Fruit fly (Drosophila melanogaster) whole organism, embryonic: ENCODE data around the gene CG7365.

ENCODE experiments used
- Abd-B ChIP-seq: fragments of 200-800 bp; sonication (Bioruptor generic); optimal IDR thresholded peaks from 2 replicates; lab custom pipeline; 2018; ENCODE audit warnings: missing biosample characterization, mild to moderate bottlenecking, missing genetic modification characterization, moderate library complexity
- Ada2b ChIP-seq: fragments of 200-800 bp; sonication (Bioruptor generic); IDR thresholded peaks from 2 replicates; pipeline ENCODE4 v1.3.6; 2022; ENCODE audit warnings: missing biosample characterization, missing genetic modification characterization
- Aef1 ChIP-seq: fragments of 200-800 bp; sonication (Bioruptor generic); IDR thresholded peaks from 3 replicates; pipeline ENCODE4 v1.3.6; 2022; ENCODE audit warnings: missing biosample characterization, missing genetic modification characterization
- Atf3 ChIP-seq: fragments of 200-800 bp; sonication (Bioruptor generic); optimal IDR thresholded peaks from 3 replicates; lab custom pipeline; 2016; ENCODE audit warnings: missing biosample characterization, missing genetic modification characterization
- BEAF-32 ChIP-seq: fragments of 200-800 bp; sonication (Bioruptor generic); optimal IDR thresholded peaks from 3 replicates; lab custom pipeline; 2017; ENCODE audit warnings: missing biosample characterization, missing genetic modification characterization, mild to moderate bottlenecking, moderate library complexity, missing genetic modification reagents
- C15 ChIP-seq: fragments of 200-800 bp; sonication (Bioruptor generic); IDR thresholded peaks from 3 replicates; pipeline ENCODE4 v1.3.6; 2022; ENCODE audit warnings: missing biosample characterization, missing genetic modification characterization
- CG10959 ChIP-seq: fragments of 200-800 bp; sonication (Bioruptor generic); IDR thresholded peaks from 2 replicates; pipeline ENCODE4 v1.3.6; 2022; ENCODE audit warnings: missing biosample characterization, missing genetic modification characterization
- CG11093 ChIP-seq: fragments of 200-800 bp; sonication (Bioruptor generic); IDR thresholded peaks from 3 replicates; pipeline ENCODE4 v1.3.6; 2022; ENCODE audit warnings: missing biosample characterization, missing genetic modification characterization
- CG11247 ChIP-seq: fragments of 200-800 bp; sonication (Bioruptor generic); IDR thresholded peaks from 2 replicates; pipeline ENCODE4 v1.3.6; 2022; ENCODE audit warnings: missing biosample characterization, missing genetic modification characterization
- CG11398 ChIP-seq: fragments of 200-800 bp; sonication (Bioruptor generic); optimal IDR thresholded peaks from 2 replicates; lab custom pipeline; 2016; ENCODE audit warnings: missing biosample characterization, missing genetic modification characterization
- CG13894 ChIP-seq: fragments of 200-800 bp; sonication (Bioruptor generic); optimal IDR thresholded peaks from 3 replicates; lab custom pipeline; 2018; ENCODE audit warnings: missing biosample characterization, mild to moderate bottlenecking, missing genetic modification characterization, moderate library complexity
- CG14014 ChIP-seq: fragments of 200-800 bp; sonication (Bioruptor generic); IDR thresholded peaks from 2 replicates; pipeline ENCODE4 v1.3.6; 2022; ENCODE audit warnings: missing biosample characterization, missing genetic modification characterization
- CG14667 ChIP-seq: fragments of 200-800 bp; sonication (Bioruptor generic); IDR thresholded peaks from 2 replicates; pipeline ENCODE4 v1.3.6; 2022; ENCODE audit warnings: missing biosample characterization, missing genetic modification characterization
- CG14710 ChIP-seq: fragments of 200-800 bp; sonication (Bioruptor generic); optimal IDR thresholded peaks from 3 replicates; lab custom pipeline; 2019; ENCODE audit warnings: missing biosample characterization, mild to moderate bottlenecking, missing genetic modification characterization, moderate library complexity
- CG14965 ChIP-seq: fragments of 200-800 bp; sonication (Bioruptor generic); optimal IDR thresholded peaks from 2 replicates; lab custom pipeline; 2016; ENCODE audit warnings: missing biosample characterization, missing genetic modification characterization, borderline replicate concordance
- CG1529 ChIP-seq: fragments of 200-800 bp; sonication (Bioruptor generic); optimal IDR thresholded peaks from 3 replicates; lab custom pipeline; 2018; ENCODE audit warnings: missing biosample characterization, missing genetic modification characterization
- CG15514 ChIP-seq: fragments of 200-800 bp; sonication (Bioruptor generic); optimal IDR thresholded peaks from 3 replicates; lab custom pipeline; 2017; ENCODE audit warnings: missing biosample characterization, missing genetic modification characterization, mild to moderate bottlenecking, moderate library complexity, missing genetic modification reagents
- CG18476 ChIP-seq: fragments of 200-800 bp; sonication (Bioruptor generic); optimal IDR thresholded peaks from 2 replicates; lab custom pipeline; 2016; ENCODE audit warnings: missing biosample characterization, mild to moderate bottlenecking, missing genetic modification characterization
- CG30431 ChIP-seq: fragments of 200-800 bp; sonication (Bioruptor generic); optimal IDR thresholded peaks from 2 replicates; lab custom pipeline; 2017; ENCODE audit warnings: missing biosample characterization, missing genetic modification characterization
- CG6689 ChIP-seq: fragments of 200-800 bp; sonication (Bioruptor generic); IDR thresholded peaks from 2 replicates; pipeline ENCODE4 v1.3.6; 2022; ENCODE audit warnings: missing biosample characterization, missing genetic modification characterization
- CG7839 ChIP-seq: fragments of 200-800 bp; sonication (Bioruptor generic); optimal IDR thresholded peaks from 3 replicates; lab custom pipeline; 2018; ENCODE audit warnings: missing biosample characterization, mild to moderate bottlenecking, missing genetic modification characterization, moderate library complexity
- CG8281 ChIP-seq: fragments of 200-800 bp; sonication (Bioruptor generic); optimal IDR thresholded peaks from 2 replicates; lab custom pipeline; 2018; ENCODE audit warnings: missing biosample characterization, mild to moderate bottlenecking, missing genetic modification characterization, moderate library complexity
- CG9727 ChIP-seq: fragments of 200-800 bp; sonication (Bioruptor generic); optimal IDR thresholded peaks from 3 replicates; lab custom pipeline; 2017; ENCODE audit warnings: missing biosample characterization, mild to moderate bottlenecking, missing genetic modification characterization
- CG9817 ChIP-seq: fragments of 200-800 bp; sonication (Bioruptor generic); optimal IDR thresholded peaks from 2 replicates; lab custom pipeline; 2018; ENCODE audit warnings: missing biosample characterization, mild to moderate bottlenecking, missing genetic modification characterization, moderate library complexity
- Dip3 ChIP-seq: fragments of 200-800 bp; sonication (Bioruptor generic); optimal IDR thresholded peaks from 3 replicates; lab custom pipeline; 2016; ENCODE audit warnings: missing biosample characterization, missing genetic modification characterization
- Doc3 ChIP-seq: fragments of 200-800 bp; sonication (Bioruptor generic); IDR thresholded peaks from 3 replicates; pipeline ENCODE4 v1.3.6; 2022; ENCODE audit warnings: missing biosample characterization, missing genetic modification characterization; ENCODE audit not compliant: partially characterized antibody
- Dref ChIP-seq: fragments of 200-800 bp; sonication (Bioruptor generic); IDR thresholded peaks from 2 replicates; pipeline ENCODE4 v1.3.6; 2022; ENCODE audit warnings: missing biosample characterization, missing genetic modification characterization
- Fer2 ChIP-seq: fragments of 200-800 bp; sonication (Bioruptor generic); optimal IDR thresholded peaks from 2 replicates; lab custom pipeline; 2018; ENCODE audit warnings: missing biosample characterization, mild to moderate bottlenecking, missing genetic modification characterization, moderate library complexity
- Lim3 ChIP-seq: fragments of 200-800 bp; sonication (Bioruptor generic); IDR thresholded peaks from 2 replicates; pipeline ENCODE4 v1.3.6; 2022; ENCODE audit warnings: missing biosample characterization, missing genetic modification characterization
- Nf-YC ChIP-seq: fragments of 200-800 bp; optimal IDR thresholded peaks from 3 replicates; lab custom pipeline; 2019; ENCODE audit warnings: missing biosample characterization, mild to moderate bottlenecking, missing genetic modification characterization, moderate library complexity
- Poxn ChIP-seq: fragments of 200-800 bp; sonication (Bioruptor generic); IDR thresholded peaks from 2 replicates; pipeline ENCODE4 v1.3.6; 2022; ENCODE audit warnings: missing biosample characterization, missing genetic modification characterization
- Scr ChIP-seq: fragments of 200-800 bp; sonication (Bioruptor generic); IDR thresholded peaks from 2 replicates; pipeline ENCODE4 v1.3.6; 2022; ENCODE audit warnings: missing biosample characterization, missing genetic modification characterization; ENCODE audit not compliant: partially characterized antibody
- Sry-β ChIP-seq: fragments of 200-800 bp; sonication (Bioruptor generic); optimal IDR thresholded peaks from 2 replicates; lab custom pipeline; 2018; ENCODE audit warnings: missing biosample characterization, mild to moderate bottlenecking, missing genetic modification characterization, moderate library complexity
- Ssrp ChIP-seq: fragments of 200-800 bp; sonication (Bioruptor generic); optimal IDR thresholded peaks from 2 replicates; lab custom pipeline; 2018; ENCODE audit warnings: missing biosample characterization, mild to moderate bottlenecking, missing genetic modification characterization, moderate library complexity
- ase ChIP-seq: fragments of 200-800 bp; sonication (Bioruptor generic); IDR thresholded peaks from 3 replicates; pipeline ENCODE4 v1.3.6; 2022; ENCODE audit warnings: missing biosample characterization, missing genetic modification characterization
- bcd ChIP-seq: fragments of 200-800 bp; sonication (Bioruptor generic); optimal IDR thresholded peaks from 2 replicates; lab custom pipeline; 2017; ENCODE audit warnings: missing biosample characterization, mild to moderate bottlenecking, missing genetic modification characterization
- cas ChIP-seq: fragments of 200-800 bp; sonication (Bioruptor generic); IDR thresholded peaks from 2 replicates; pipeline ENCODE4 v1.3.6; 2022; ENCODE audit warnings: missing biosample characterization, missing genetic modification characterization
- ci ChIP-seq: fragments of 200-800 bp; sonication (Bioruptor generic); IDR thresholded peaks from 3 replicates; pipeline ENCODE4 v1.3.6; 2022; ENCODE audit warnings: missing biosample characterization, missing genetic modification characterization
- esg ChIP-seq: fragments of 200-800 bp; sonication (Bioruptor generic); conservative IDR thresholded peaks from 2 replicates; pipeline ENCODE4 v1.3.6; 2022; ENCODE audit warnings: missing biosample characterization, missing genetic modification characterization
- eve ChIP-seq, 2 experiments: fragments of >200 bp; optimal IDR thresholded peaks; 2 replicates each; lab custom pipeline; 2017; ENCODE audit warnings: missing biosample characterization in 2 of 2, missing genetic modification characterization in 2 of 2
- grau ChIP-seq: fragments of 200-800 bp; optimal IDR thresholded peaks from 3 replicates; lab custom pipeline; 2019; ENCODE audit warnings: missing biosample characterization, mild to moderate bottlenecking, missing genetic modification characterization, moderate library complexity
- nerfin-1 ChIP-seq: fragments of 200-800 bp; sonication (Bioruptor generic); optimal IDR thresholded peaks from 3 replicates; lab custom pipeline; 2019; ENCODE audit warnings: missing biosample characterization, mild to moderate bottlenecking, missing genetic modification characterization, moderate library complexity
- oc ChIP-seq: fragments of 200-800 bp; sonication (Bioruptor generic); optimal IDR thresholded peaks from 2 replicates; lab custom pipeline; 2018; ENCODE audit warnings: missing biosample characterization, mild to moderate bottlenecking, missing genetic modification characterization, moderate library complexity
- onecut ChIP-seq: fragments of 200-800 bp; sonication (Bioruptor generic); IDR thresholded peaks from 2 replicates; pipeline ENCODE4 v1.3.6; 2022; ENCODE audit warnings: missing biosample characterization, missing genetic modification characterization
- rib ChIP-seq: fragments of 200-800 bp; sonication (Bioruptor generic); IDR thresholded peaks from 2 replicates; pipeline ENCODE4 v1.3.6; 2022; ENCODE audit warnings: missing biosample characterization, missing genetic modification characterization
- sima ChIP-seq: fragments of 200-800 bp; sonication (Bioruptor generic); optimal IDR thresholded peaks from 2 replicates; lab custom pipeline; 2016; ENCODE audit warnings: missing biosample characterization, missing genetic modification characterization
- slbo ChIP-seq: fragments of 200-800 bp; sonication (Bioruptor generic); IDR thresholded peaks from 2 replicates; pipeline ENCODE4 v1.3.6; 2022; ENCODE audit warnings: missing biosample characterization, missing genetic modification characterization
- sr ChIP-seq: fragments of 200-800 bp; sonication (Bioruptor generic); IDR thresholded peaks from 3 replicates; pipeline ENCODE4 v1.3.6; 2022; ENCODE audit warnings: missing biosample characterization, missing genetic modification characterization
- tap ChIP-seq: fragments of 200-800 bp; optimal IDR thresholded peaks from 3 replicates; lab custom pipeline; 2019; ENCODE audit warnings: missing biosample characterization, mild to moderate bottlenecking, missing genetic modification characterization, moderate library complexity
- ttk ChIP-seq: fragments of 200-800 bp; sonication (Bioruptor generic); IDR thresholded peaks from 2 replicates; pipeline ENCODE4 v2.1.2; 2022; ENCODE audit warnings: missing biosample characterization, missing genetic modification characterization
- wor ChIP-seq: fragments of 200-800 bp; sonication (Bioruptor generic); IDR thresholded peaks from 2 replicates; pipeline ENCODE4 v1.3.6; 2022; ENCODE audit warnings: missing biosample characterization, missing genetic modification characterization

Gene CG7365

dm6 chr3L:20140589-20141207 is 13.5 kb upstream of the CG7365 start, which contains the start of gene CG7328 (continued):
- TF ChIP-seq Dip3 (peak; percentile 63), bcd (peak; percentile 55), CG14667 (GFP tag; lab: Robert Waterston, UW) (0 out of 2 replicates have a peak, but pooled peaks have one; percentile 9), CG10959 (GFP tag; lab: Robert Waterston, UW) (no peak), slbo (GFP tag; lab: Robert Waterston, UW) (peak; percentile 71), CG11398 (no peak), wor (GFP tag; lab: Robert Waterston, UW) (no peak), C15 (GFP tag; lab: Robert Waterston, UW) (0 out of 3 replicates have a peak, but pooled peaks have one; percentile 14), ase (GFP tag; lab: Robert Waterston, UW) (no peak), sima (GFP tag; lab: Kevin White, UChicago) (no peak), Abd-B (peak; percentile 40), Sry-β (no peak), Doc3 (GFP tag; lab: Robert Waterston, UW) (no peak), Lim3 (GFP tag; lab: Robert Waterston, UW) (no peak), CG9727 (GFP tag; lab: Kevin White, UChicago) (no peak), esg (GFP tag; lab: Robert Waterston, UW) (peak; percentile 55; the same call in 1 of the 2 replicates), CG14710 (tag; lab: Kevin White, UChicago) (no peak), oc (no peak), tap (no peak), Poxn (GFP tag; lab: Robert Waterston, UW) (no peak), Aef1 (GFP tag; lab: Robert Waterston, UW) (no peak; the same call in 2 of the 3 replicates), CG7839 (no peak), Fer2 (peak; percentile 29), sr (GFP tag; lab: Robert Waterston, UW) (no peak), Dref (GFP tag; lab: Robert Waterston, UW) (no peak), BEAF-32 (GFP tag; lab: Kevin White, UChicago) (no peak), CG6689 (GFP tag; lab: Robert Waterston, UW) (peak; percentile 28), ci (0 out of 3 replicates have a peak, but pooled peaks have one; percentile 34), Atf3 (GFP tag; lab: Kevin White, UChicago) (no peak), CG14965 (GFP tag; lab: Kevin White, UChicago) (no peak), nerfin-1 (tag; lab: Kevin White, UChicago) (no peak), CG11093 (GFP tag; lab: Robert Waterston, UW) (no peak), rib (GFP tag; lab: Robert Waterston, UW) (no peak), ttk (GFP tag; lab: Robert Waterston, UW) (no peak), CG14014 (GFP tag; lab: Robert Waterston, UW) (peak; percentile 64; the same call in 1 of the 2 replicates), CG8281 (tag; lab: Kevin White, UChicago) (no peak), Ssrp (no peak), Scr (GFP tag; lab: Robert Waterston, UW) (no peak), CG11247 (no peak), cas (no peak), CG30431 (no peak), onecut (GFP tag; lab: Robert Waterston, UW) (peak; percentile 18; the same call in 1 of the 2 replicates), grau (tag; lab: Kevin White, UChicago) (peak; percentile 98), CG15514 (GFP tag; lab: Kevin White, UChicago) (peak; percentile 7), eve (GFP tag; optimal IDR thresholded peaks at IDR 0.05; lab: Kevin White, UChicago) (no peak), CG9817 (peak; percentile 59), CG18476 (GFP tag; lab: Kevin White, UChicago) (peak; percentile 12), Ada2b (GFP tag; lab: Robert Waterston, UW) (no peak), Nf-YC (tag; lab: Kevin White, UChicago) (no peak), CG1529 (GFP tag; lab: Kevin White, UChicago) (no peak), CG13894 (tag; lab: Kevin White, UChicago) (no peak)
